5 worm cellular contexts compared by ENCODE assay signal in genomic region chrIV:3821554-3821953, ce11.
TF ChIP-seq lines count a peak whose summit lies in the region.

No protein-coding gene starts in this region.

TF ChIP-seq in whole organism, L1 larva, 84 proteins besides CTCF, POLR2A, EP300 and RAD21 (continues in another document):
- TF ChIP-seq nhr-12 (tag; optimal IDR thresholded peaks at IDR 0.05; lab: Kevin White, UChicago) (no peak), nhr-28 (tag; optimal IDR thresholded peaks at IDR 0.05; lab: Kevin White, UChicago) (no peak), hlh-4 (tag; optimal IDR thresholded peaks at IDR 0.05; lab: Kevin White, UChicago) (no peak), unc-30 (tag; optimal IDR thresholded peaks at IDR 0.05; lab: Kevin White, UChicago) (no peak), zip-4 (GFP tag; optimal IDR thresholded peaks at IDR 0.05; lab: Kevin White, UChicago) (no peak), tlp-1 (tag; optimal IDR thresholded peaks at IDR 0.05; lab: Kevin White, UChicago) (no peak), unc-86 (tag; optimal IDR thresholded peaks at IDR 0.05; lab: Kevin White, UChicago) (peak; percentile 65), efl-1 (optimal IDR thresholded peaks at IDR 0.05; lab: Kevin White, UChicago) (no peak), efl-1 (GFP tag; optimal IDR thresholded peaks at IDR 0.05 in 1 of 2; lab: Kevin White, UChicago) (peak in 1 of 2 experiments; percentile 42), lsy-2 (tag; optimal IDR thresholded peaks at IDR 0.05; lab: Kevin White, UChicago) (no peak), lin-14 (GFP tag; optimal IDR thresholded peaks at IDR 0.05; lab: Kevin White, UChicago) (peak; percentile 32), ceh-90 (tag; optimal IDR thresholded peaks at IDR 0.05; lab: Kevin White, UChicago) (no peak), lir-3 (tag; optimal IDR thresholded peaks at IDR 0.05; lab: Kevin White, UChicago; ENCODE audit: poor library complexity) (no peak), pag-3 (tag; optimal IDR thresholded peaks at IDR 0.05; lab: Kevin White, UChicago; ENCODE audit: borderline replicate concordance, insufficient read depth) (no peak), zag-1 (tag; optimal IDR thresholded peaks at IDR 0.05; lab: Kevin White, UChicago) (no peak), elt-2 (tag; optimal IDR thresholded peaks at IDR 0.05; lab: Kevin White, UChicago) (peak; percentile 43), nhr-71 (tag; optimal IDR thresholded peaks at IDR 0.05; lab: Kevin White, UChicago) (peak; percentile 34), rnt-1 (tag; optimal IDR thresholded peaks at IDR 0.05; lab: Kevin White, UChicago) (no peak)

TF ChIP-seq in whole organism, L2 larva, 48 proteins besides CTCF, POLR2A, EP300 and RAD21:
- no peak for TF ChIP-seq zag-1 (tag; optimal IDR thresholded peaks at IDR 0.05; lab: Kevin White, UChicago)
- no peak for TF ChIP-seq aly-2 (tag; optimal IDR thresholded peaks at IDR 0.05; lab: Kevin White, UChicago)
- no peak for TF ChIP-seq skn-1 (tag; optimal IDR thresholded peaks at IDR 0.05; lab: Kevin White, UChicago)
- TF ChIP-seq nhr-129 (tag; optimal IDR thresholded peaks at IDR 0.05; lab: Kevin White, UChicago), result no peak
- peak in 1 of 2 experiments; percentile 9 for TF ChIP-seq lsy-2 (tag; optimal IDR thresholded peaks at IDR 0.05; lab: Kevin White, UChicago)
- TF ChIP-seq unc-55 (GFP tag; optimal IDR thresholded peaks at IDR 0.05; lab: Kevin White, UChicago), result peak; percentile 43
- TF ChIP-seq sma-3 (GFP tag; optimal IDR thresholded peaks at IDR 0.05; lab: Kevin White, UChicago), result no peak
- no peak for TF ChIP-seq ztf-1 (GFP tag; conservative IDR thresholded peaks at IDR 0.05; lab: Robert Waterston, UW)
- TF ChIP-seq blmp-1 (tag; optimal IDR thresholded peaks at IDR 0.05; lab: Kevin White, UChicago; ENCODE audit: insufficient read depth), result no peak
- TF ChIP-seq fos-1 (tag; optimal IDR thresholded peaks at IDR 0.05; lab: Kevin White, UChicago), result peak; percentile 56
TF ChIP-seq in whole organism, L2 larva: peak in this region for 3.

TF ChIP-seq in whole organism, L3 larva, 47 proteins besides CTCF, POLR2A, EP300 and RAD21:
- TF ChIP-seq lin-15B (tag; optimal IDR thresholded peaks at IDR 0.05; lab: Kevin White, UChicago), result no peak
- no peak for TF ChIP-seq nhr-23 (tag; optimal IDR thresholded peaks at IDR 0.05; lab: Kevin White, UChicago)
- TF ChIP-seq egl-27 (tag; optimal IDR thresholded peaks at IDR 0.05; lab: Kevin White, UChicago), result no peak
- no peak for TF ChIP-seq nhr-237 (tag; optimal IDR thresholded peaks at IDR 0.05; lab: Kevin White, UChicago)
- TF ChIP-seq nhr-76 (tag; optimal IDR thresholded peaks at IDR 0.05; lab: Kevin White, UChicago), result no peak
- peak; percentile 34 for TF ChIP-seq elt-2 (tag; optimal IDR thresholded peaks at IDR 0.05; lab: Kevin White, UChicago)

TF ChIP-seq in whole organism, L4 larva, 104 proteins besides CTCF, POLR2A, EP300 and RAD21:
- TF ChIP-seq nhr-28 (tag; optimal IDR thresholded peaks at IDR 0.05; lab: Kevin White, UChicago) (peak; percentile 13), nhr-6 (tag; optimal IDR thresholded peaks at IDR 0.05; lab: Kevin White, UChicago) (no peak)

TF ChIP-seq in whole organism, young adult, 124 proteins besides CTCF, POLR2A, EP300 and RAD21:
- TF ChIP-seq ZK185.1 (tag; optimal IDR thresholded peaks at IDR 0.05; lab: Kevin White, UChicago; ENCODE audit: poor library complexity, severe bottlenecking) (no peak), tbp1 (GFP tag; optimal IDR thresholded peaks at IDR 0.05; lab: Kevin White, UChicago) (no peak), hmg-1.2 (GFP tag; IDR thresholded peaks at IDR 0.05; lab: Robert Waterston, UW) (peak; percentile 73), nhr-80 (tag; optimal IDR thresholded peaks at IDR 0.05; lab: Kevin White, UChicago) (peak; percentile 59), bed-2 (GFP tag; IDR thresholded peaks at IDR 0.05; lab: Robert Waterston, UW) (no peak)
